Comparison of ENCODE assay signal across 1 fruit fly cellular context in the genomic region with DNA sequence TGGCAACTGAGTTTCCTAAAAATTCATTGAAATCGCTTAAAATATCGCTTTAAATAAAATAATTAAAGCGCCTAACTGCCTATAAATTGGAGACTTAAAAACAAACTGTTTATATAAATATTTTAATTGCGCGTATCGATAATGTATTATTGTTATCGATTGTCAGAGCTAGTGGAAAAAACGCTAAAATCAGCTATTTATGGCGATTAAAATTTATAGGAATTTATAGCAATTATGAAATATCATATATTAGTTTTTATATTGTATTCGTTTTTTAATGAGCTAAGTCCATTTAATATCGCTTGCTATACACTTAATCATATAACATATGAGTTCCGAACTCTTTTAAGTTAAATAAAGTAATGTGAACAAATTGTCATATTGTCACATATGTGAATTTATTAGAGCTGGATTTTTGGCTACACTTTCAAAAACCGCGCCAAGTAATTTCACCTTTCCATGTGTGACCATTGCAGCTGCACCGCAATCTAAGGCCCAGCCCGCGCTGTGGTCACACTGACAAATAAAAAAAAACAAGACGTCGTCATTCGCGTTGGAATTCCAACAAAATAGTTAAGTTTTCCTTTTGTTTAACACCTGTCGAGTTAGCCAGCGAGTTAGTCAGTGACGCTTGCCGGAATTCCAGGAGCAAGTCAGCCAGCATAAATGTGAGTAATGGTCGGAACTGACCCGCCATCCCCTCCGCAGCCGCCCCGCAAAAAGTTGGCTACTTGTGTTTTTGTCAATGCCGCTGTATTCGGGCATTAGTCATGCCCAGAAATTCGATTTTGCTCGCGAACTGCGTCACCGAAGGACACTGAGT.
TF ChIP-seq lines count a peak whose summit lies in the region.

A gene (minus strand): TSS at position 78 of the 823 bp plus-strand sequence.
A gene (plus strand): TSS at position 509 of the 823 bp plus-strand sequence.

TF ChIP-seq in whole organism, embryonic, 481 proteins besides CTCF, POLR2A, EP300 and RAD21 (continued from another document):
- TF ChIP-seq Sry-β (GFP tag; optimal IDR thresholded peaks at IDR 0.05; lab: Kevin White, UChicago) (peak; percentile 84), CG2712 (tag; optimal IDR thresholded peaks at IDR 0.05; lab: Kevin White, UChicago) (peak; percentile 19), CG9797 (GFP tag; optimal IDR thresholded peaks at IDR 0.05; lab: Kevin White, UChicago) (peak; percentile 74), MESR4 (GFP tag; optimal IDR thresholded peaks at IDR 0.05; lab: Kevin White, UChicago) (peak; percentile 85), CG2116 (GFP tag; optimal IDR thresholded peaks at IDR 0.05; lab: Kevin White, UChicago) (peak; percentile 64), CG8765 (GFP tag; IDR thresholded peaks at IDR 0.05; lab: Robert Waterston, UW) (no peak), CG2199 (GFP tag; IDR thresholded peaks at IDR 0.05; lab: Robert Waterston, UW) (no peak), trem (tag; optimal IDR thresholded peaks at IDR 0.05; lab: Kevin White, UChicago) (peak; percentile 24), CG3847 (GFP tag; IDR thresholded peaks at IDR 0.05; lab: Robert Waterston, UW) (peak; percentile 14; the same call in 1 of the 2 replicates), kay (GFP tag; optimal IDR thresholded peaks at IDR 0.05; lab: Kevin White, UChicago) (peak; percentile 79), sqz (GFP tag; optimal IDR thresholded peaks at IDR 0.05; lab: Kevin White, UChicago) (peak; percentile 87), sug (tag; optimal IDR thresholded peaks at IDR 0.05; lab: Kevin White, UChicago) (peak; percentile 0), CG1603 (tag; optimal IDR thresholded peaks at IDR 0.05; lab: Kevin White, UChicago) (peak; percentile 33), nom (GFP tag; optimal IDR thresholded peaks at IDR 0.05; lab: Kevin White, UChicago) (peak; percentile 23), CG15514 (GFP tag; optimal IDR thresholded peaks at IDR 0.05; lab: Kevin White, UChicago) (peak; percentile 40), E2f2 (GFP tag; IDR thresholded peaks at IDR 0.05; lab: Robert Waterston, UW) (peak; percentile 90), Dref (GFP tag; IDR thresholded peaks at IDR 0.05; lab: Robert Waterston, UW) (peak; percentile 58), CG12391 (tag; optimal IDR thresholded peaks at IDR 0.05; lab: Kevin White, UChicago) (peak; percentile 1), ftz-f1 (GFP tag; optimal IDR thresholded peaks at IDR 0.05; lab: Kevin White, UChicago) (peak; percentile 0), MBD-R2 (GFP tag; IDR thresholded peaks at IDR 0.05; lab: Robert Waterston, UW) (peak; percentile 28), nmo (GFP tag; optimal IDR thresholded peaks at IDR 0.05; lab: Kevin White, UChicago) (peak; percentile 44), pzg (GFP tag; optimal IDR thresholded peaks at IDR 0.05; lab: Kevin White, UChicago) (peak; percentile 52), twi (tag; optimal IDR thresholded peaks at IDR 0.05; lab: Kevin White, UChicago) (no peak), row (GFP tag; IDR thresholded peaks at IDR 0.05; lab: Robert Waterston, UW) (0 out of 3 replicates have a peak, but pooled peaks have one; percentile 22), stwl (tag; optimal IDR thresholded peaks at IDR 0.05; lab: Kevin White, UChicago) (peak; percentile 13), CG10267 (tag; optimal IDR thresholded peaks at IDR 0.05; lab: Kevin White, UChicago) (peak; percentile 5), unc-4 (GFP tag; IDR thresholded peaks at IDR 0.05; lab: Robert Waterston, UW; ENCODE audit: partially characterized antibody) (peak; percentile 45; the same call in 1 of the 2 replicates), CG14014 (GFP tag; IDR thresholded peaks at IDR 0.05; lab: Robert Waterston, UW) (no peak), CG13624 (GFP tag; optimal IDR thresholded peaks at IDR 0.05; lab: Kevin White, UChicago) (no peak), CG30020 (tag; optimal IDR thresholded peaks at IDR 0.05; lab: Kevin White, UChicago) (peak; percentile 23), chinmo (GFP tag; IDR thresholded peaks at IDR 0.05; lab: Robert Waterston, UW; ENCODE audit: partially characterized antibody) (0 out of 4 replicates have a peak, but pooled peaks have one; percentile 37), CG16813 (GFP tag; IDR thresholded peaks at IDR 0.05; lab: Robert Waterston, UW; ENCODE audit: partially characterized antibody) (0 out of 3 replicates have a peak, but pooled peaks have one; percentile 11), Med (GFP tag; lab: Kevin White, UChicago) (peak; percentile 48), run (tag; optimal IDR thresholded peaks at IDR 0.05; lab: Kevin White, UChicago) (no peak), CG31441 (GFP tag; IDR thresholded peaks at IDR 0.05; lab: Robert Waterston, UW) (0 out of 2 replicates have a peak, but pooled peaks have one; percentile 10), gfzf (GFP tag; optimal IDR thresholded peaks at IDR 0.05; lab: Kevin White, UChicago) (peak; percentile 73), bcd (GFP tag; optimal IDR thresholded peaks at IDR 0.05; lab: Kevin White, UChicago) (no peak), CG7839 (tag; optimal IDR thresholded peaks at IDR 0.05; lab: Kevin White, UChicago) (no peak), CG6854 (GFP tag; optimal IDR thresholded peaks at IDR 0.05; lab: Kevin White, UChicago) (no peak), BEAF-32 (GFP tag; optimal IDR thresholded peaks at IDR 0.05; lab: Kevin White, UChicago) (peak; percentile 63), pfk (GFP tag; optimal IDR thresholded peaks at IDR 0.05; lab: Kevin White, UChicago) (no peak), amos (GFP tag; IDR thresholded peaks at IDR 0.05; lab: Robert Waterston, UW; ENCODE audit: partially characterized antibody) (peak; percentile 14; the same call in 1 of the 2 replicates), ac (GFP tag; optimal IDR thresholded peaks at IDR 0.05; lab: Kevin White, UChicago) (no peak), Ets97D (GFP tag; optimal IDR thresholded peaks at IDR 0.05; lab: Kevin White, UChicago) (peak; percentile 27), Sin3A (optimal IDR thresholded peaks at IDR 0.05; lab: Kevin White, UChicago) (peak; percentile 29), CG32772 (GFP tag; IDR thresholded peaks at IDR 0.05; lab: Robert Waterston, UW) (peak; percentile 71), br (optimal IDR thresholded peaks at IDR 0.05; lab: Kevin White, UChicago) (no peak), Opbp (GFP tag; IDR thresholded peaks at IDR 0.05; lab: Robert Waterston, UW; ENCODE audit: partially characterized antibody) (0 out of 3 replicates have a peak, but pooled peaks have one; percentile 34), sd (tag; optimal IDR thresholded peaks at IDR 0.05; lab: Kevin White, UChicago) (peak; percentile 93), Rfx (GFP tag; IDR thresholded peaks at IDR 0.05; lab: Robert Waterston, UW) (no peak), YL-1 (GFP tag; optimal IDR thresholded peaks at IDR 0.05; lab: Kevin White, UChicago) (peak; percentile 50), CG14710 (tag; optimal IDR thresholded peaks at IDR 0.05; lab: Kevin White, UChicago) (peak; percentile 90), gsb-n (tag; optimal IDR thresholded peaks at IDR 0.05; lab: Kevin White, UChicago) (peak; percentile 10), Nf-YC (tag; optimal IDR thresholded peaks at IDR 0.05; lab: Kevin White, UChicago) (peak; percentile 10), Six4 (GFP tag; optimal IDR thresholded peaks at IDR 0.05; lab: Kevin White, UChicago) (no peak), crp (GFP tag; optimal IDR thresholded peaks at IDR 0.05; lab: Kevin White, UChicago) (peak in 1 of 2 experiments; percentile 12), vvl (GFP tag; IDR thresholded peaks at IDR 0.05; lab: Robert Waterston, UW) (no peak), CG9609 (GFP tag; optimal IDR thresholded peaks at IDR 0.05; lab: Kevin White, UChicago) (no peak), CG12659 (GFP tag; optimal IDR thresholded peaks at IDR 0.05; lab: Kevin White, UChicago) (peak; percentile 37), Pdp1 (GFP tag; optimal IDR thresholded peaks at IDR 0.05; lab: Kevin White, UChicago) (peak in 1 of 2 experiments; percentile 44), Abd-B (GFP tag; optimal IDR thresholded peaks at IDR 0.05; lab: Kevin White, UChicago) (peak; percentile 8)
